Worm (Caenorhabditis elegans): ENCODE data around the gene ets-4.

Gene ets-4

DNA sequence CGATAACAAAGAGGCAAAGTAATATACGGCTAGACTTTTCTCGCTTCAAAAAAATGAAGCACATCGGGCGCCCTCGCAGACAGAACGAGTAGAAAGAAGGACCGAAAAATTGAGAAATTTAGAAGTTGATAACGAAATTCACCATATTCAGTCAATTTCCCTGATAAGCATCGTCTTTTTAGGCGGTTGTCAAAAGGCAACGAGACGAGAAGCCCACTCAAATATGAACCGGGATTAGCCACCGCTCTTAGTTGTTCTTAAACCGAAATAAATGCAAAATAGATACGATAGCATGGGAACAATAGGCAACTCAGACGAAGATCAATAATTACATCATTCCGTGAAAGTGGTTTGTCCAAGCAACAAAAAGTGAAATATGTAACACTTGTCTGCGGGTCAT lies 15.5 kb upstream of the ets-4 start:
- TF ChIP-seq zag-1 (tag; optimal IDR thresholded peaks at IDR 0.05): no peak
- peak; percentile 22 for TF ChIP-seq elt-2 (tag; optimal IDR thresholded peaks at IDR 0.05)

DNA sequence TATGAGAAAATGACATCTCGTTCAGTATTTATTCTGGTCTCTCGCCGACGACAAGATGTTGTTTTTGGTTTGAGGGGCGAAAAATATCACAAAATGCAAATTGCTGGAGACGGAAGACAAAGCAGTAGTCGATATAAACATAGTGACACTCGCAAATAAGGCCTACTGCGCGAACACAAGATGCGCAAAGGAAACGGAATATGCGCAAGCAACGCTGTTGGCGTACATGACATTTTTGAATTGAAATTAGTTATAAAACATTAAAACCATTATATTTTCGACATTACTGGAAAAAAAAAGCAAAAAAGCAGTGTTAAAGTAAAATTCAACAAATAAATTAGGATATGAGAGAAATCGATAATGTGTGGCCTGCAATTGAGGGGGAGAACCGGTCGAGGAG lies 13.7 kb upstream of the ets-4 start, which contains the start of gene cdf-1:
Gene cdf-1, minus strand, starts transcription at position 136 of the 400 bp plus-strand sequence.
- TF ChIP-seq blmp-1 (tag; optimal IDR thresholded peaks at IDR 0.05) (peak; percentile 70), ceh-63 (GFP tag; optimal IDR thresholded peaks at IDR 0.05) (no peak), snu-23 (GFP tag; optimal IDR thresholded peaks at IDR 0.05) (peak; percentile 45), lin-35 (GFP tag; optimal IDR thresholded peaks at IDR 0.05) (peak in 1 of 2 experiments; percentile 64), dpl-1 (GFP tag; optimal IDR thresholded peaks at IDR 0.05) (peak in 2 of 3 experiments; percentile 33 to 49), fos-1 (tag; optimal IDR thresholded peaks at IDR 0.05) (no peak), lin-14 (GFP tag; optimal IDR thresholded peaks at IDR 0.05) (peak; percentile 53), isw-1 (GFP tag; IDR thresholded peaks at IDR 0.05) (no peak; the same call in 1 of the 2 replicates), nhr-47 (tag; optimal IDR thresholded peaks at IDR 0.05) (peak; percentile 14), lsy-2 (tag; optimal IDR thresholded peaks at IDR 0.05) (peak; percentile 14 to 51), nhr-237 (tag; optimal IDR thresholded peaks at IDR 0.05) (no peak), nhr-20 (tag; optimal IDR thresholded peaks at IDR 0.05) (peak; percentile 29), lin-13 (GFP tag; optimal IDR thresholded peaks at IDR 0.05) (peak; percentile 50), unc-98 (GFP tag; IDR thresholded peaks at IDR 0.05) (no peak), efl-1 (optimal IDR thresholded peaks at IDR 0.05) (peak; percentile 6 to 19), efl-1 (GFP tag; optimal IDR thresholded peaks at IDR 0.05 in 1 of 2) (peak in 1 of 2 experiments; percentile 22), C16A3.4 (tag; optimal IDR thresholded peaks at IDR 0.05) (peak; percentile 37), nhr-85 (tag) (peak; percentile 64), swsn-7 (tag; optimal IDR thresholded peaks at IDR 0.05) (peak; percentile 29), xbp-1 (tag; optimal IDR thresholded peaks at IDR 0.05) (peak; percentile 54), nhr-71 (tag; optimal IDR thresholded peaks at IDR 0.05) (peak; percentile 50), unc-130 (tag; optimal IDR thresholded peaks at IDR 0.05) (peak; percentile 1)

DNA sequence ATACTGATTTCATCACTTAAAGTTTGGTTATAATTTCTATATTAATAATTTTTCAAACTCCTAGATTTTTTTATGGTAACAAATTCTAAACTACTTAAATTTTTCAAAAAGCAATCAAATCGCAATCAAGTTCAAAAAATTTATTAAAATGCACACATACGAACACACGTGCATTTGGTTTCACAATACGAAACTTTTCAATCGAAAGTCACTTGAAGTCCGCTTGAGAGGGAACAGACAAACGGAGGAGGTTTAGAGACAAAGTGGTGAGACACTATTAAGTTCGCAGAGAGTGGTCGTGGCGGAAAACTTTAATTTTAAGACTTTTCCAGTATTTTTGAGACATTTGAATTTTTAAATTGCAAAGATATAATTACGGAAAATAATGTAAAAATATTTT lies 13.0 kb upstream of the ets-4 start, which contains the start of gene glr-8:
Gene glr-8, plus strand, starts transcription at position 319 of the 400 bp plus-strand sequence.
- TF ChIP-seq blmp-1 (tag; optimal IDR thresholded peaks at IDR 0.05): peak; percentile 65
- TF ChIP-seq efl-1 (optimal IDR thresholded peaks at IDR 0.05): no peak
- peak in 1 of 2 experiments; percentile 48 for TF ChIP-seq efl-1 (GFP tag; optimal IDR thresholded peaks at IDR 0.05 in 1 of 2)
- no peak for TF ChIP-seq pax-3 (tag; optimal IDR thresholded peaks at IDR 0.05)
- no peak for TF ChIP-seq ceh-8 (GFP tag; optimal IDR thresholded peaks at IDR 0.05)

DNA sequence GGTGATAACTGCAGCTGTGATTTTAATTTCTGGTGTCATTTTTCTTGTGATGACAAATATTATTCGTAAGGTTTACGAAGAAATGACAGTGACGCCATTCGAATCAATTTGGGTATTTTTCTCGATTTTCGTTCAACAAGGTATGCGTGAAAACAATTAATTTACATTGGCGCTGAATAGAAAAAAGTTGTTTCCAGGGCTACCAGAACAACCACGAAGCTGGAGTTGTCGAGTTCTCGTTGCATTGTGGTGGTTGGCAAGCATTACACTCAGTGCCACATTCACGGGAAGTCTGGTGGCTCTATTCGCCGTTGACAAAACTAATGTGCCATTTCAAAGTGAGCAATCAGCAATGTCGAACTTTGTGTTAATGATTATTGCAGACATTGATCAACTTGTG lies 10.9 kb upstream of the ets-4 start:
- TF ChIP-seq rnt-1 (tag; optimal IDR thresholded peaks at IDR 0.05) (peak; percentile 0), nhr-19 (GFP tag; conservative IDR thresholded peaks at IDR 0.05) (no peak), vab-15 (tag; optimal IDR thresholded peaks at IDR 0.05) (no peak)

DNA sequence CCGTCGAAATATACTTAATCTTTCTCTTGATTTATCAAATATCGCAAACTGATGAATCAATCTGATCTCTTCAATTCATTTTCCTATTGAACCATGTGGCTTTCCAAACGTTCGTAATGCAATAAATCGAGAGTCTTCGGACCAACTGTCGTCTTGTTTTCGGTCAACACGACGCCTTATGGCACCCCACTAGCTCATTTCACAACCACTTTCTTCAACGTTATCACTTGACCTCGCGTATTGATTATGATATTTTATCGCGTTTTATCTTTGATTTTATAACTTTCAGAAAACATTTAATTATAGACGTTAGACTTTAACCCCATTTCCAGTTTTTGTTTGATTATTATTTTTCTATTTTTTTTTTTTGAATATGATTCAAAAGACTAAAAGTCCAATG lies 8.9 kb upstream of the ets-4 start:
- TF ChIP-seq ceh-82 (tag; optimal IDR thresholded peaks at IDR 0.05): no peak
- TF ChIP-seq ceh-8 (GFP tag; optimal IDR thresholded peaks at IDR 0.05): no peak
- TF ChIP-seq pag-3 (tag; optimal IDR thresholded peaks at IDR 0.05; ENCODE audit: borderline replicate concordance, insufficient read depth): peak; percentile 16
- TF ChIP-seq unc-86 (tag; optimal IDR thresholded peaks at IDR 0.05): no peak
- TF ChIP-seq lin-15B (tag; optimal IDR thresholded peaks at IDR 0.05): no peak
- no peak for TF ChIP-seq jun-1 (tag; optimal IDR thresholded peaks at IDR 0.05)
- no peak for TF ChIP-seq pqm-1 (tag; optimal IDR thresholded peaks at IDR 0.05)
- no peak for TF ChIP-seq nhr-19 (GFP tag; conservative IDR thresholded peaks at IDR 0.05)
- no peak for TF ChIP-seq fos-1 (tag; optimal IDR thresholded peaks at IDR 0.05)
- TF ChIP-seq Y116A8C.19 (tag; optimal IDR thresholded peaks at IDR 0.05; ENCODE audit: borderline replicate concordance): no peak
- no peak for TF ChIP-seq nhr-77 (tag; optimal IDR thresholded peaks at IDR 0.05)
- TF ChIP-seq hlh-17 (GFP tag; optimal IDR thresholded peaks at IDR 0.05; ENCODE audit: borderline replicate concordance): no peak
- no peak for TF ChIP-seq nhr-237 (tag; optimal IDR thresholded peaks at IDR 0.05)
- no peak for TF ChIP-seq swsn-7 (tag; optimal IDR thresholded peaks at IDR 0.05)
- TF ChIP-seq unc-30 (tag; optimal IDR thresholded peaks at IDR 0.05): no peak
- TF ChIP-seq nhr-47 (tag; optimal IDR thresholded peaks at IDR 0.05): no peak
- no peak for TF ChIP-seq aly-2 (tag; optimal IDR thresholded peaks at IDR 0.05)
- TF ChIP-seq unc-98 (GFP tag; IDR thresholded peaks at IDR 0.05): no peak
- TF ChIP-seq ets-5 (GFP tag; IDR thresholded peaks at IDR 0.05): no peak
- TF ChIP-seq alr-1 (tag; optimal IDR thresholded peaks at IDR 0.05; ENCODE audit: borderline replicate concordance): no peak
- no peak for TF ChIP-seq aha-1 (tag; optimal IDR thresholded peaks at IDR 0.05)
- peak; percentile 3 for TF ChIP-seq ztf-4 (tag; optimal IDR thresholded peaks at IDR 0.05)
- no peak for TF ChIP-seq efl-1 (optimal IDR thresholded peaks at IDR 0.05)
- TF ChIP-seq efl-1 (GFP tag; optimal IDR thresholded peaks at IDR 0.05 in 1 of 2): no peak
- TF ChIP-seq unc-130 (tag; optimal IDR thresholded peaks at IDR 0.05): peak; percentile 66
